Worm (Caenorhabditis elegans) whole organism, L4/young adult: ENCODE measurements around the gene pqn-36.
A peak's percentile ranks its signal among the peaks of the same experiment; 100 is the strongest.

ENCODE experiments used
- W03F9.2 ChIP-seq: fragments of 150-350 bp; optimal IDR thresholded peaks from 2 replicates; lab custom pipeline; 2014; ENCODE audit warnings: missing biosample characterization, missing genetic modification characterization
- dao-5 ChIP-seq: sonication (generic microtip); optimal IDR thresholded peaks from 2 replicates; lab custom pipeline; 2016; ENCODE audit warnings: missing genotype, missing genetic modification characterization, moderate library complexity, missing compliant biosample characterization
- him-1 ChIP-seq: sonication (generic microtip); optimal IDR thresholded peaks from 2 replicates; lab custom pipeline; 2016; ENCODE audit warnings: missing genotype, missing genetic modification reagents, missing genetic modification characterization, missing compliant biosample characterization

The pqn-36 gene

DNA sequence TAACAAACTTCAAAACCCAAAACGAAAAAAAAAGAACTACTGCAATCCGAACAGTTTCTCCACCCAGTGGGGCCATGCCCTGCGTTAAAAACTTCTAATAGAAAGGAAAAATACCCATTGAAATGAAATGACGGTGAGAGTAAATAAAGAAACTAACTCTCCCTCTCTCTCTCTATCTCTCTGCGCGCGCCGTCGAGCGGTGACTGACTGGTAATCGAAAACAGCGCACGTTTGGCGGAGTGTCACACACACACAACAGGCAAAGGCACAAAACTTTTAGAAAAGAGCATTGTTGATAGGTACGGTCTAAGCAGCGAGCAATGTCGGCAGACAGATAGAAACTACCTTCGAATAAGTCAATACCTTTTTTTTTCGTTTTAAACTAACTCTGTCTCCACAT lies 38.7 kb downstream of the pqn-36 start:
- TF ChIP-seq him-1 (tag; lab: Kevin White, UChicago) = no peak
- TF ChIP-seq dao-5 (tag; lab: Kevin White, UChicago) = no peak
- no peak for TF ChIP-seq W03F9.2 (tag; lab: Kevin White, UChicago)

DNA sequence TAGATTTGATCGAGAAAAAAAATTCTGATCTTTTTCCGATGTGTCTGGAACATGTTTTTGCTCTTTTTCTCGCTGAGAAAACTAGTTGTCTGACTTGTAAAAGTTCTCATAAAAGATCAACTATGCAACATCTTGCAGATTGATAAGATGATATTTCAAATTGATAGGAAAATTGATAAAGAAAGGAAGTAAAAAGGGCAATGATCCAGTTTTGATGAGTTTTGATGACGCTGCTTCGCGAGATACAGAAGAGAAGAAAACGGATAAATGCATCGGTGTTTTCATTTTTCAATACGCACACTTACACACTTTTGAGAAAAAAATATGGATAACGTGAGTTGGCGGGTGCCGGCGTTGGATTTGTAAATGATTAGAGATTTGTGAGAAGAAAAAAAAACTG lies 40.0 kb downstream of the pqn-36 start:
- TF ChIP-seq dao-5 (tag; lab: Kevin White, UChicago) = no peak
- TF ChIP-seq W03F9.2 (tag; lab: Kevin White, UChicago) = no peak
- TF ChIP-seq him-1 (tag; lab: Kevin White, UChicago) = no peak

- no peak for TF ChIP-seq dao-5 (tag; lab: Kevin White, UChicago)
- TF ChIP-seq him-1 (tag; lab: Kevin White, UChicago) = no peak
- TF ChIP-seq W03F9.2 (tag; lab: Kevin White, UChicago) = no peak
Measured at ce11 chrX:15374668-15375208, 40.6 kb downstream of the pqn-36 start.

- peak; percentile 44 for TF ChIP-seq W03F9.2 (tag; lab: Kevin White, UChicago)
- peak; percentile 44 for TF ChIP-seq him-1 (tag; lab: Kevin White, UChicago)
- TF ChIP-seq dao-5 (tag; lab: Kevin White, UChicago) = no peak
Measured at ce11 chrX:15373415-15374048, 41.8 kb downstream of the pqn-36 start.

DNA sequence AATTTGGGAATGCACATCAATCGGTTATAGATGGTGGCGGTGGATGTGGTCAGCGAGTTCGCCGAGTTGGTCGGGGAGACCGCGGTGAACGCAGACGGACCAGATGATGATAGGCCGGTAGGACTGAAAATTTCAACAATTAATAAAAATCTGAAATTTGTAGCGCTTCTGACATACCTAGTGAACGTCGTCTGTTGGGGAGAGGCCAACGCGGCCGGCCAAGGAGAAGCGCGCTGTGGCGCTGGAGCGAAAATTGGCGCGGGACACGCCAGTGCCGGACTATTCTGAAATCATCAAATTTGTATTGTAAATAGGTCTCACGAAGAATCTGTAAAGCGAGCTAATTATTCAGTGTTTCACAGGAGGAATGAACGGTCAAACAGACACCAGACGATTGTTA lies 42.5 kb downstream of the pqn-36 start:
- no peak for TF ChIP-seq dao-5 (tag; lab: Kevin White, UChicago)
- no peak for TF ChIP-seq him-1 (tag; lab: Kevin White, UChicago)
- TF ChIP-seq W03F9.2 (tag; lab: Kevin White, UChicago) = no peak

- TF ChIP-seq him-1 (tag; lab: Kevin White, UChicago) (no peak), dao-5 (tag; lab: Kevin White, UChicago) (no peak), W03F9.2 (tag; lab: Kevin White, UChicago) (no peak)
Measured at ce11 chrX:15365767-15366177, 49.5 kb downstream of the pqn-36 start, which contains the start of gene C33A11.2. Gene C33A11.2, plus strand, starts transcription at chrX:15365992.

ce11 chrX:15365235-15365634 lies 50.1 kb downstream of the pqn-36 start:
- TF ChIP-seq W03F9.2 (tag; lab: Kevin White, UChicago) = peak; percentile 46
- no peak for TF ChIP-seq dao-5 (tag; lab: Kevin White, UChicago)
- peak; percentile 78 for TF ChIP-seq him-1 (tag; lab: Kevin White, UChicago)

DNA sequence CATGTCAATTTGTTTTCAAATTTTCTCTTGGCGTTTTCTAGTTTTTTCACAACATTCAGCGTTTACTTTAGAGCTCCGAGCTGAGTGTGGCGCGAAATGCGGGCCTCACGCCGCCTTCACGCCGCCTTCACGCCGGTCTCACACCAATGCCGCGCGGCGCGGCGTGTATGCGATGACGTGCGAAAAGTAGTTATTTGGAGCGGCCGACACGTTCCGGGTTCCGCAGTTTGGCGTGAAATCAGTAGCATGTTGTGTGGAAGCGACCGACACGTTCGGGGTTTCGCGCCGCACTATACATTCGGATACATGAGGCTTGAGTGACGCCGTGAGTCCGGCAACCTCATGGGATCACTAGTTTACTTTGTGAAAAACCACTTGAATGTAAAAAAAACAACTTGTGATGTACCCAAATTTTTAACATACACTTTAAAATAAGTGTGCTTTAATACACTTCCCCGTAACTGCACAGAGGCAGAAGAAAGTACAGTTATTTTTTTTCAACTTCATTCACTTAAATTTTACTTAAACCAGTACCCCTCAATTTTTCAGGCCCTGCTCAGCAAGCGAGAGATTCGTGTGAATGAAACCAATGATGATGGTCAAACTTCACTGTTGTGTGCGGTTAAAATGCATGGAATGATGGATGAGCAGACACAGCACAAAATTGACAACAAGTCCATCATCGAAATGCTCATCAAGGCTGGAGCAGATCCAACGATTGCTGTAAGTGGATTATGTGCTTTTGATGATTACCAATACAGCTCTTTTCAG lies 53.0 kb downstream of the pqn-36 start:
- TF ChIP-seq W03F9.2 (tag; lab: Kevin White, UChicago) = no peak
- no peak for TF ChIP-seq dao-5 (tag; lab: Kevin White, UChicago)
- TF ChIP-seq him-1 (tag; lab: Kevin White, UChicago) = peak; percentile 12
